Fruit fly (Drosophila melanogaster): ENCODE measurements around the gene CG9386.

Gene CG9386

dm6 chr3R:9510070-9510518, 45.1 kb downstream of the CG9386 start, which contains the start of gene rump (continued):
- TF ChIP-seq CG10431 (GFP tag; optimal IDR thresholded peaks at IDR 0.05) (no peak), Mad (GFP tag; optimal IDR thresholded peaks at IDR 0.05) (no peak), wor (GFP tag; IDR thresholded peaks at IDR 0.05) (no peak), usp (GFP tag; optimal IDR thresholded peaks at IDR 0.05) (no peak), BtbVII (GFP tag; optimal IDR thresholded peaks at IDR 0.05) (no peak), CG7372 (GFP tag; IDR thresholded peaks at IDR 0.05) (no peak), br (optimal IDR thresholded peaks at IDR 0.05) (no peak), pros (GFP tag; optimal IDR thresholded peaks at IDR 0.05) (no peak), kni (GFP tag; optimal IDR thresholded peaks at IDR 0.05) (no peak), CG33213 (GFP tag; optimal IDR thresholded peaks at IDR 0.05) (peak; percentile 7), CG6813 (GFP tag; optimal IDR thresholded peaks at IDR 0.05) (no peak), dati (GFP tag; IDR thresholded peaks at IDR 0.05) (no peak), CG2712 (tag; optimal IDR thresholded peaks at IDR 0.05) (peak; percentile 48), CG7963 (GFP tag; IDR thresholded peaks at IDR 0.05; ENCODE audit: partially characterized antibody) (no peak), gt (GFP tag; IDR thresholded peaks at IDR 0.05) (no peak), C15 (GFP tag; IDR thresholded peaks at IDR 0.05) (no peak), Neu2 (GFP tag; optimal IDR thresholded peaks at IDR 0.05; ENCODE audit: borderline replicate concordance) (no peak), CG2875 (GFP tag; optimal IDR thresholded peaks at IDR 0.05) (no peak), seq (GFP tag; IDR thresholded peaks at IDR 0.05) (no peak), ranshi (GFP tag; IDR thresholded peaks at IDR 0.05) (no peak), Hr78 (GFP tag; optimal IDR thresholded peaks at IDR 0.05) (no peak), HLH54F (GFP tag; optimal IDR thresholded peaks at IDR 0.05) (no peak), CG8924 (tag; optimal IDR thresholded peaks at IDR 0.05) (peak; percentile 17), Max (GFP tag; optimal IDR thresholded peaks at IDR 0.05) (no peak), CG34422 (GFP tag; IDR thresholded peaks at IDR 0.05) (no peak), B-H2 (GFP tag; optimal IDR thresholded peaks at IDR 0.05) (peak; percentile 26), chn (GFP tag; optimal IDR thresholded peaks at IDR 0.05) (no peak), CG7839 (tag; optimal IDR thresholded peaks at IDR 0.05) (no peak), tup (GFP tag; optimal IDR thresholded peaks at IDR 0.05) (no peak), eve (GFP tag; optimal IDR thresholded peaks at IDR 0.05) (no peak), gem (tag; optimal IDR thresholded peaks at IDR 0.05) (no peak), CG3726 (GFP tag; IDR thresholded peaks at IDR 0.05) (no peak), Ets97D (GFP tag; optimal IDR thresholded peaks at IDR 0.05) (peak; percentile 78), CG11560 (tag; IDR thresholded peaks at IDR 0.05) (no peak), CG31441 (GFP tag; IDR thresholded peaks at IDR 0.05) (no peak), abd-A (tag; optimal IDR thresholded peaks at IDR 0.05) (no peak)

dm6 chr3R:9504355-9504754, 50.9 kb downstream of the CG9386 start, which contains the start of gene CG8149:
TSS of gene CG8149 (plus strand) at chr3R:9504656.
- TF ChIP-seq CG43689 (GFP tag; IDR thresholded peaks at IDR 0.05), result no peak
- TF ChIP-seq CG8359 (GFP tag; optimal IDR thresholded peaks at IDR 0.05; ENCODE audit: borderline replicate concordance), result no peak
- TF ChIP-seq CG31441 (GFP tag; IDR thresholded peaks at IDR 0.05), result peak; percentile 45; the same call in 1 of the 2 replicates
- no peak for TF ChIP-seq CG4424 (GFP tag; optimal IDR thresholded peaks at IDR 0.05)
- peak; percentile 36; the same call in 1 of the 2 replicates for TF ChIP-seq sob (GFP tag; IDR thresholded peaks at IDR 0.05)
- peak; percentile 85 for TF ChIP-seq CG32767 (GFP tag; IDR thresholded peaks at IDR 0.05)
- peak; percentile 13 for TF ChIP-seq D19A (tag; optimal IDR thresholded peaks at IDR 0.05)
- TF ChIP-seq Fer3 (tag; optimal IDR thresholded peaks at IDR 0.05), result no peak
- TF ChIP-seq CG2129 (GFP tag; IDR thresholded peaks at IDR 0.05; ENCODE audit: partially characterized antibody), result peak; percentile 90
- no peak for TF ChIP-seq Ada2b (GFP tag; IDR thresholded peaks at IDR 0.05)
- TF ChIP-seq eyg (GFP tag; optimal IDR thresholded peaks at IDR 0.05), result no peak
- peak; percentile 83 for TF ChIP-seq nerfin-2 (GFP tag; IDR thresholded peaks at IDR 0.05; ENCODE audit: partially characterized antibody)
- no peak for TF ChIP-seq dysf (GFP tag; IDR thresholded peaks at IDR 0.05)
- no peak for TF ChIP-seq Hsf (GFP tag; optimal IDR thresholded peaks at IDR 0.05)
- TF ChIP-seq CG3995 (GFP tag; optimal IDR thresholded peaks at IDR 0.05), result peak; percentile 57
- 0 out of 4 replicates have a peak, but pooled peaks have one; percentile 36 for TF ChIP-seq chinmo (GFP tag; IDR thresholded peaks at IDR 0.05; ENCODE audit: partially characterized antibody)
- peak; percentile 82 for TF ChIP-seq CG7963 (GFP tag; IDR thresholded peaks at IDR 0.05; ENCODE audit: partially characterized antibody)
- peak; percentile 25 for TF ChIP-seq CG17568 (GFP tag; optimal IDR thresholded peaks at IDR 0.05)
- no peak for TF ChIP-seq nerfin-1 (tag; optimal IDR thresholded peaks at IDR 0.05)

Data from whole organism, embryonic.